Worm (Caenorhabditis elegans) whole organism, early embryonic: ENCODE measurements around the gene C35D10.12.

ENCODE experiments used
- B0310.2 ChIP-seq: sonication (generic microtip); optimal IDR thresholded peaks from 2 replicates; lab custom pipeline; 2016; ENCODE audit warnings: mild to moderate bottlenecking, missing genetic modification characterization, missing compliant biosample characterization
- F13C5.2 ChIP-seq: sonication (generic microtip); optimal IDR thresholded peaks from 2 replicates; lab custom pipeline; 2017; ENCODE audit warnings: mild to moderate bottlenecking, missing genetic modification characterization, inconsistent platforms, missing compliant biosample characterization
- aly-1 ChIP-seq: sonication (generic microtip); optimal IDR thresholded peaks from 2 replicates; lab custom pipeline; 2016; ENCODE audit warnings: missing genetic modification characterization, missing compliant biosample characterization
- ama-1 ChIP-seq: fragments of 150-350 bp; optimal IDR thresholded peaks from 2 replicates; lab custom pipeline; 2014
- ceh-13 ChIP-seq: fragments of 200-800 bp; sonication (Bioruptor generic); optimal IDR thresholded peaks from 2 replicates; lab custom pipeline; 2018; ENCODE audit warnings: mild to moderate bottlenecking, missing genetic modification characterization, missing compliant biosample characterization
- ceh-36 ChIP-seq: sonication (generic microtip); optimal IDR thresholded peaks from 2 replicates; lab custom pipeline; 2016; ENCODE audit warnings: missing genetic modification characterization, inconsistent platforms, missing compliant biosample characterization
- ets-7 ChIP-seq: sonication (generic microtip); optimal IDR thresholded peaks from 2 replicates; lab custom pipeline; 2016; ENCODE audit warnings: missing genotype, missing genetic modification characterization, missing compliant biosample characterization
- flt-1 ChIP-seq: fragments of 200-800 bp; sonication (Bioruptor generic); IDR thresholded peaks from 2 replicates; pipeline ENCODE4 v1.3.6; 2022; ENCODE audit warnings: missing genetic modification characterization, missing compliant biosample characterization
- hmbx-1 ChIP-seq: sonication (generic microtip); optimal IDR thresholded peaks from 2 replicates; lab custom pipeline; 2016; ENCODE audit warnings: mild to moderate bottlenecking, missing genetic modification characterization, missing compliant biosample characterization
- hmg-4 ChIP-seq: fragments of 200-800 bp; sonication (Bioruptor generic); optimal IDR thresholded peaks from 2 replicates; lab custom pipeline; 2018; ENCODE audit warnings: mild to moderate bottlenecking, missing genetic modification characterization, missing compliant biosample characterization
- hnd-1 ChIP-seq: sonication (generic microtip); optimal IDR thresholded peaks from 2 replicates; lab custom pipeline; 2016; ENCODE audit warnings: missing genetic modification characterization, missing compliant biosample characterization
- pes-1 ChIP-seq: fragments of 200-800 bp; sonication (Bioruptor generic); IDR thresholded peaks from 2 replicates; pipeline ENCODE4 v1.3.6; 2022; ENCODE audit warnings: missing genetic modification reagents, missing genetic modification characterization, missing compliant biosample characterization
- scrt-1 ChIP-seq: fragments of 200-800 bp; sonication (Bioruptor generic); IDR thresholded peaks from 2 replicates; pipeline ENCODE4 v1.3.6; 2022; ENCODE audit warnings: missing genetic modification characterization, missing compliant biosample characterization
- sea-1 ChIP-seq: fragments of 200-800 bp; sonication (Bioruptor generic); conservative IDR thresholded peaks from 2 replicates; pipeline ENCODE4 v1.3.6; 2022; ENCODE audit warnings: missing genetic modification characterization, missing compliant biosample characterization
- tbx-11 ChIP-seq: fragments of 200-800 bp; sonication (Bioruptor generic); IDR thresholded peaks from 2 replicates; pipeline ENCODE4 v1.3.6; 2022; ENCODE audit warnings: missing genetic modification characterization, missing compliant biosample characterization
- tbx-37 ChIP-seq: fragments of 200-800 bp; sonication (Bioruptor generic); conservative IDR thresholded peaks from 2 replicates; pipeline ENCODE4 v1.3.6; 2022; ENCODE audit warnings: missing genetic modification reagents, missing genetic modification characterization, missing compliant biosample characterization
- tra-4 ChIP-seq: sonication (generic microtip); optimal IDR thresholded peaks from 2 replicates; lab custom pipeline; 2017; ENCODE audit warnings: missing genetic modification characterization, missing compliant biosample characterization

C35D10.12 gene

DNA sequence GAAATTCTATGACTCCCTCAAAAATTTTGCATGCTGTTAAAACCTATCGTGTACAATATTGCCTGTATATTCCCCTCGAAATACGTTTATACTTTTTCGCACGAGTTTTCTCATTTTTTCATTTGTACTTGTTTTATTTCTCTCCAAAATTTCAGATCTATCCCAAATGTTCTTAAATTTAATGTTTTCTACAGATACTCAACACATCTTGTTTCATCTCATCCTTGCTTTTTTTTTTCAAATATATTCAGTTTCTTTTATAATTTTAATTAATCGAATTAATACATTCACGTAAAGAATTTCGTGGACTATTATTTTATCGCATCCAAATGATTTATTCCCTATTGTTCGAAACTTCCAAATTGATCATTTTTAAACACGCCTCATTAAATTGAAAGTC, 19.7 kb downstream of the C35D10.12 start, which contains the start of gene C35D10.8:
TSS of gene C35D10.8 (plus strand) at position 301 of the 400 bp plus-strand sequence.
- TF ChIP-seq B0310.2 (tag; lab: Kevin White, UChicago) (no peak), ceh-36 (tag; lab: Kevin White, UChicago) (no peak), aly-1 (tag; lab: Kevin White, UChicago) (no peak), pes-1 (GFP tag; lab: Robert Waterston, UW) (no peak)

- TF ChIP-seq ama-1 (lab: Kevin White, UChicago) (no peak), flt-1 (GFP tag; lab: Robert Waterston, UW) (no peak)
Measured at ce11 chrIII:4852025-4852424, 22.5 kb downstream of the C35D10.12 start, which contains the start of gene ced-4. Gene ced-4, plus strand, starts transcription at chrIII:4852325.

ce11 chrIII:4850139-4850538, 24.4 kb downstream of the C35D10.12 start, which contains the start of gene F26A1.1:
Gene F26A1.1, plus strand, starts transcription at chrIII:4850507.
- no peak for TF ChIP-seq ceh-36 (tag; lab: Kevin White, UChicago)
- no peak for TF ChIP-seq flt-1 (GFP tag; lab: Robert Waterston, UW)
- TF ChIP-seq hnd-1 (tag; lab: Kevin White, UChicago), result no peak
- TF ChIP-seq ceh-13 (GFP tag; lab: Kevin White, UChicago), result no peak
- TF ChIP-seq ets-7 (tag; lab: Kevin White, UChicago), result no peak

- TF ChIP-seq hmg-4 (GFP tag; lab: Kevin White, UChicago) (no peak), aly-1 (tag; lab: Kevin White, UChicago) (no peak), tbx-11 (no peak), ceh-36 (tag; lab: Kevin White, UChicago) (no peak), hnd-1 (tag; lab: Kevin White, UChicago) (no peak), hmbx-1 (tag; lab: Kevin White, UChicago) (no peak), flt-1 (GFP tag; lab: Robert Waterston, UW) (no peak), tbx-37 (GFP tag; lab: Robert Waterston, UW) (no peak), ets-7 (tag; lab: Kevin White, UChicago) (no peak), scrt-1 (GFP tag; lab: Robert Waterston, UW) (no peak), sea-1 (GFP tag; lab: Robert Waterston, UW) (no peak), tra-4 (tag; lab: Kevin White, UChicago) (no peak), B0310.2 (tag; lab: Kevin White, UChicago) (no peak), F13C5.2 (tag; lab: Kevin White, UChicago) (no peak), pes-1 (GFP tag; lab: Robert Waterston, UW) (no peak)
Measured at ce11 chrIII:4849739-4850138, 24.8 kb downstream of the C35D10.12 start, which contains the start of gene nonu-1. Gene nonu-1, minus strand, starts transcription at chrIII:4849907.

ce11 chrIII:4844327-4844726, 30.2 kb downstream of the C35D10.12 start, which contains the start of the genes clec-157 and fkh-5:
Gene clec-157, minus strand, starts transcription at chrIII:4844427.
Gene fkh-5, plus strand, starts transcription at chrIII:4844662.
- no peak for TF ChIP-seq ceh-36 (tag; lab: Kevin White, UChicago)
- TF ChIP-seq tbx-11, result no peak
- TF ChIP-seq scrt-1 (GFP tag; lab: Robert Waterston, UW), result no peak
- TF ChIP-seq hmbx-1 (tag; lab: Kevin White, UChicago), result no peak
- no peak for TF ChIP-seq sea-1 (GFP tag; lab: Robert Waterston, UW)
- TF ChIP-seq tra-4 (tag; lab: Kevin White, UChicago), result no peak
- no peak for TF ChIP-seq hnd-1 (tag; lab: Kevin White, UChicago)
- TF ChIP-seq F13C5.2 (tag; lab: Kevin White, UChicago), result no peak
- no peak for TF ChIP-seq hmg-4 (GFP tag; lab: Kevin White, UChicago)
- TF ChIP-seq tbx-37 (GFP tag; lab: Robert Waterston, UW), result no peak
- no peak for TF ChIP-seq ceh-13 (GFP tag; lab: Kevin White, UChicago)
- no peak for TF ChIP-seq ama-1 (lab: Kevin White, UChicago)
- TF ChIP-seq ets-7 (tag; lab: Kevin White, UChicago), result no peak
- TF ChIP-seq B0310.2 (tag; lab: Kevin White, UChicago), result no peak
- no peak for TF ChIP-seq flt-1 (GFP tag; lab: Robert Waterston, UW)
- TF ChIP-seq aly-1 (tag; lab: Kevin White, UChicago), result no peak
- no peak for TF ChIP-seq pes-1 (GFP tag; lab: Robert Waterston, UW)

DNA sequence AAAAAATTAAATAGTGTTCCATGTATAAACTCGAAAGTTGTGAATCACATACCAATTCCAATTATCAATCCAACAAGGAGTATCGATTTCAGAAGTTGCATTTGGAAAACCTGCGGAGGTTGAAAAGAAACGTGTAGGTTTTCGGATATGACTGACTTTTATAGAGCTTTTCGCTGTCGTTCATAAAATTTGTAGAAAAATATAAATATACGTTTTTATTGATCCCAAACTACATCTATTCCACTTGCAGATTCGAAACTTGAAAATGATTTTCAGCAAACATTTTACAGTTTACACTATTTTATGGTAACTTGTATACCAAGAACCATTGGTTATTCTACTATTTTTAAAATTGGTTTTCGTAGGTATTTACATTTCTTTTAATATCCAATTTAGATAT, 32.4 kb downstream of the C35D10.12 start, which contains the start of gene clec-156:
TSS of gene clec-156 (minus strand) at position 101 of the 400 bp plus-strand sequence.
- no peak for TF ChIP-seq aly-1 (tag; lab: Kevin White, UChicago)
- TF ChIP-seq scrt-1 (GFP tag; lab: Robert Waterston, UW), result no peak
- TF ChIP-seq sea-1 (GFP tag; lab: Robert Waterston, UW), result no peak
- no peak for TF ChIP-seq ama-1 (lab: Kevin White, UChicago)
- TF ChIP-seq hnd-1 (tag; lab: Kevin White, UChicago), result no peak
- no peak for TF ChIP-seq F13C5.2 (tag; lab: Kevin White, UChicago)
- no peak for TF ChIP-seq tbx-11
- no peak for TF ChIP-seq tra-4 (tag; lab: Kevin White, UChicago)
- no peak for TF ChIP-seq pes-1 (GFP tag; lab: Robert Waterston, UW)
- TF ChIP-seq tbx-37 (GFP tag; lab: Robert Waterston, UW), result no peak
- no peak for TF ChIP-seq ceh-36 (tag; lab: Kevin White, UChicago)
- TF ChIP-seq hmg-4 (GFP tag; lab: Kevin White, UChicago), result no peak
- no peak for TF ChIP-seq ceh-13 (GFP tag; lab: Kevin White, UChicago)

- TF ChIP-seq hnd-1 (tag; lab: Kevin White, UChicago) (no peak), ama-1 (lab: Kevin White, UChicago) (no peak), B0310.2 (tag; lab: Kevin White, UChicago) (no peak), aly-1 (tag; lab: Kevin White, UChicago) (no peak), hmbx-1 (tag; lab: Kevin White, UChicago) (no peak), pes-1 (GFP tag; lab: Robert Waterston, UW) (no peak), flt-1 (GFP tag; lab: Robert Waterston, UW) (no peak), tra-4 (tag; lab: Kevin White, UChicago) (no peak)
Measured at ce11 chrIII:4837429-4837828, 37.1 kb downstream of the C35D10.12 start, which contains the start of the genes acbp-7 and F26A1.19. Gene acbp-7, plus strand, starts transcription at chrIII:4837729. Gene F26A1.19, plus strand, starts transcription at chrIII:4837731.
